Worm (Caenorhabditis elegans) whole organism, L3 larva: ENCODE results near the gene str-106.
A peak's percentile ranks its signal among the peaks of the same experiment; 100 is the strongest.

ENCODE experiments used
- R02D3.7 ChIP-seq: fragments of 150-350 bp; optimal IDR thresholded peaks from 2 replicates; lab custom pipeline; 2014; ENCODE audit warnings: missing biosample characterization, missing genetic modification characterization
- aly-2 ChIP-seq: fragments of 150-350 bp; optimal IDR thresholded peaks from 2 replicates; lab custom pipeline; 2014; ENCODE audit warnings: missing biosample characterization, missing genetic modification characterization
- ceh-16 ChIP-seq: sonication (generic microtip); optimal IDR thresholded peaks from 2 replicates; lab custom pipeline; 2017; ENCODE audit warnings: missing biosample characterization, missing genetic modification characterization
- ceh-82 ChIP-seq: fragments of 150-350 bp; optimal IDR thresholded peaks from 2 replicates; lab custom pipeline; 2014; ENCODE audit warnings: missing biosample characterization, missing genetic modification characterization
- ceh-9 ChIP-seq: sonication (generic microtip); optimal IDR thresholded peaks from 2 replicates; lab custom pipeline; 2018; ENCODE audit warnings: missing biosample characterization, missing genetic modification characterization
- daf-12 ChIP-seq: fragments of 150-350 bp; optimal IDR thresholded peaks from 2 replicates; lab custom pipeline; 2014; ENCODE audit warnings: missing biosample characterization, missing genetic modification reagents, missing genetic modification characterization
- egl-27 ChIP-seq: sonication (generic microtip); optimal IDR thresholded peaks from 4 replicates; lab custom pipeline; 2017; ENCODE audit warnings: missing biosample characterization, missing genetic modification reagents, missing genetic modification characterization
- elt-1 ChIP-seq: fragments of 150-350 bp; optimal IDR thresholded peaks from 2 replicates; lab custom pipeline; 2014; ENCODE audit warnings: missing biosample characterization, missing genetic modification characterization
- elt-2 ChIP-seq: sonication (generic microtip); optimal IDR thresholded peaks from 2 replicates; lab custom pipeline; 2016; ENCODE audit warnings: missing genetic modification reagents, mild to moderate bottlenecking, missing genetic modification characterization, missing compliant biosample characterization
- elt-3 ChIP-seq, 3 experiments: fragments of 150-350 bp in 1 of 3; sonication (generic microtip) in 2 of 3; optimal IDR thresholded peaks; 2 replicates in 2 of 3; 4 replicates in 1 of 3; lab custom pipeline; 2014 to 2017; ENCODE audit warnings: missing biosample characterization in 3 of 3, missing genetic modification characterization in 3 of 3
- eor-1 ChIP-seq, 2 experiments: fragments of 150-350 bp; optimal IDR thresholded peaks; 2 replicates each; lab custom pipeline; 2014 to 2018; ENCODE audit warnings: missing biosample characterization in 2 of 2, missing genetic modification characterization in 2 of 2
- fkh-10 ChIP-seq: sonication (generic microtip); optimal IDR thresholded peaks from 2 replicates; lab custom pipeline; 2017; ENCODE audit warnings: missing biosample characterization, missing genetic modification reagents, missing genetic modification characterization
- fkh-2 ChIP-seq: fragments of 150-350 bp; optimal IDR thresholded peaks from 2 replicates; lab custom pipeline; 2014; ENCODE audit warnings: missing biosample characterization, missing genetic modification reagents, missing genetic modification characterization
- hmg-11 ChIP-seq: sonication (generic microtip); optimal IDR thresholded peaks from 2 replicates; lab custom pipeline; 2016; ENCODE audit warnings: missing genetic modification characterization, missing compliant biosample characterization
- lin-15B ChIP-seq: fragments of 150-350 bp; optimal IDR thresholded peaks from 2 replicates; lab custom pipeline; 2014; ENCODE audit warnings: missing biosample characterization, missing genetic modification characterization
- mml-1 ChIP-seq: fragments of 150-350 bp; sonication (generic microtip); optimal IDR thresholded peaks from 3 replicates; lab custom pipeline; 2014; ENCODE audit warnings: missing biosample characterization, missing genetic modification characterization
- nfya-1 ChIP-seq: sonication (generic microtip); optimal IDR thresholded peaks from 2 replicates; lab custom pipeline; 2017; ENCODE audit warnings: missing genetic modification characterization, mild to moderate bottlenecking, missing compliant biosample characterization, antibody characterized with exemption, moderate library complexity; ENCODE audit not compliant: insufficient read depth
- nhr-11 ChIP-seq: fragments of 150-350 bp; optimal IDR thresholded peaks from 2 replicates; lab custom pipeline; 2014; ENCODE audit warnings: missing biosample characterization, missing genetic modification characterization
- nhr-12 ChIP-seq: fragments of 150-350 bp; optimal IDR thresholded peaks from 2 replicates; lab custom pipeline; 2014; ENCODE audit warnings: missing biosample characterization, missing genetic modification characterization
- nhr-23 ChIP-seq: fragments of 150-350 bp; optimal IDR thresholded peaks from 2 replicates; lab custom pipeline; 2014; ENCODE audit warnings: missing biosample characterization, missing genetic modification reagents, missing genetic modification characterization
- nhr-25 ChIP-seq: sonication (generic microtip); optimal IDR thresholded peaks from 2 replicates; lab custom pipeline; 2017; ENCODE audit warnings: missing biosample characterization, missing genetic modification characterization
- nhr-28 ChIP-seq: fragments of 150-350 bp; optimal IDR thresholded peaks from 2 replicates; lab custom pipeline; 2014; ENCODE audit warnings: missing biosample characterization, missing genetic modification characterization
- nhr-43 ChIP-seq: sonication (generic microtip); optimal IDR thresholded peaks from 2 replicates; lab custom pipeline; 2016; ENCODE audit warnings: mild to moderate bottlenecking, missing genetic modification characterization, missing compliant biosample characterization; ENCODE audit not compliant: poor library complexity, severe bottlenecking
- nhr-76 ChIP-seq: fragments of 150-350 bp; sonication (generic microtip); optimal IDR thresholded peaks from 5 replicates; lab custom pipeline; 2014; ENCODE audit warnings: missing biosample characterization, missing genetic modification characterization
- pqm-1 ChIP-seq: fragments of 150-350 bp; optimal IDR thresholded peaks from 2 replicates; lab custom pipeline; 2017; ENCODE audit warnings: missing biosample characterization, missing genetic modification characterization, inconsistent platforms
- sea-2 ChIP-seq: fragments of 150-350 bp; sonication (generic microtip); optimal IDR thresholded peaks from 4 replicates; lab custom pipeline; 2014; ENCODE audit warnings: missing biosample characterization, missing genetic modification reagents, missing genetic modification characterization
- skn-1 ChIP-seq: fragments of 150-350 bp; optimal IDR thresholded peaks from 2 replicates; lab custom pipeline; 2014; ENCODE audit warnings: missing biosample characterization, missing genetic modification characterization
- tbx-2 ChIP-seq: sonication (generic microtip); optimal IDR thresholded peaks from 2 replicates; lab custom pipeline; 2016; ENCODE audit warnings: mild to moderate bottlenecking, missing genetic modification characterization, missing compliant biosample characterization
- unc-39 ChIP-seq: sonication (generic microtip); optimal IDR thresholded peaks from 4 replicates; lab custom pipeline; 2017; ENCODE audit warnings: missing biosample characterization, missing genetic modification characterization
- unc-62 ChIP-seq: fragments of 150-350 bp; sonication (generic microtip); optimal IDR thresholded peaks from 4 replicates; lab custom pipeline; 2014; ENCODE audit warnings: missing biosample characterization, missing genetic modification reagents, missing genetic modification characterization
- zag-1 ChIP-seq: fragments of 150-350 bp; optimal IDR thresholded peaks from 2 replicates; lab custom pipeline; 2014; ENCODE audit warnings: missing biosample characterization, missing genetic modification characterization
- ztf-11 ChIP-seq: fragments of 150-350 bp; optimal IDR thresholded peaks from 2 replicates; lab custom pipeline; 2014; ENCODE audit warnings: missing biosample characterization, missing genetic modification characterization

str-106 gene

DNA sequence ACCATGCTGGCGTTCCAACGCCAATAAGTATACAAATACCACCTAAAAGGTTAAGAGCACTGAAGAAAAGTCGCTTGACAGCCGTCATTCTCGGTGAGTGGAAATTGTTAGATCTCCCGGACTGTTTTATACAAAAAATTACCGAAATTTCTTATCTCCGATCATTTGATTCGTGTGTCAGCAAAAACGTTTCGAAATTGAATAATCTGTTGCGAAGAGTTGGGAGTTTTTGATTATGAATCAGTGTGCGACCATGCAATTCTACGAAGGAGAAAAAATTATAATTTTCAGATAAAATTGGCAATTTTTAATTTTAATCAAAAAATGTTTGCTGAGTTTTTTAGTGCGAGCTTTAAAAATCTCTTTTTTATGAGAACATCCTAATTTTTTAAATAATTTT, 40.9 kb upstream of the str-106 start, which contains the start of gene clc-11:
Gene clc-11 (minus strand): TSS at position 101 of the 400 bp plus-strand sequence.
- TF ChIP-seq sea-2 (GFP tag; lab: Kevin White, UChicago) = no peak
- TF ChIP-seq ceh-16 = no peak
- no peak for TF ChIP-seq ceh-82 (tag; lab: Kevin White, UChicago)
- no peak for TF ChIP-seq nhr-43 (tag; lab: Kevin White, UChicago)
- no peak for TF ChIP-seq pqm-1 (tag; lab: Kevin White, UChicago)
- TF ChIP-seq nhr-12 (tag; lab: Kevin White, UChicago) = no peak
- no peak for TF ChIP-seq unc-39 (tag; lab: Kevin White, UChicago)
- no peak for TF ChIP-seq ceh-9
- TF ChIP-seq zag-1 (tag; lab: Kevin White, UChicago) = no peak
- TF ChIP-seq nfya-1 (tag; lab: Kevin White, UChicago) = no peak
- TF ChIP-seq mml-1 (tag; lab: Kevin White, UChicago) = no peak
- TF ChIP-seq nhr-11 = no peak
- no peak for TF ChIP-seq lin-15B (tag; lab: Kevin White, UChicago)
- TF ChIP-seq nhr-23 = no peak
- no peak for TF ChIP-seq tbx-2
- TF ChIP-seq ztf-11 = no peak
- no peak for TF ChIP-seq daf-12
- TF ChIP-seq aly-2 = no peak

DNA sequence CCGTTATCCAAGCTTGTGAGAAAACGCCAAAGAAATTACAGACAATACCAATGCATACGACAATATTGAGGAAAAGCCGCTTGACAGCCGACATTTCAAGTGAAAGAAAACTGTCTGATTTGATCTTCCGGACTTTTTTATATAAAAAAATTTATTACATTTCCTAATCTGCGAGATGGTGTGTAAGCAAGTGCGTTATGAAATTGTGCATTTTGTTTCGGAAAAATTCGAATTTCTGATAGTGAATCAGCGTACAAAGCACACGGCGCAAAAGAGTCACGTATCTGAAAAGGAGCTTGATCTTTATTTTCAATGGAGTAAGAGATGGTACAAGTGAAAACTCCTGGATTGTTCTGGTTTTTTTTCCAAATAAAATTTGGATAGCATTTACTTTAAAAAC, 39.4 kb upstream of the str-106 start, which contains the start of gene clc-32:
Gene clc-32 (minus strand): TSS at position 101 of the 400 bp plus-strand sequence.
- no peak for TF ChIP-seq elt-3 (tag; optimal IDR thresholded peaks at IDR 0.05; lab: Kevin White, UChicago)
- TF ChIP-seq hmg-11 (tag; lab: Kevin White, UChicago) = no peak
- TF ChIP-seq nhr-11 = no peak
- TF ChIP-seq sea-2 (GFP tag; lab: Kevin White, UChicago) = no peak
- no peak for TF ChIP-seq R02D3.7
- no peak for TF ChIP-seq fkh-2 (tag; lab: Kevin White, UChicago)
- TF ChIP-seq, all 47 proteins: peak for 0

DNA sequence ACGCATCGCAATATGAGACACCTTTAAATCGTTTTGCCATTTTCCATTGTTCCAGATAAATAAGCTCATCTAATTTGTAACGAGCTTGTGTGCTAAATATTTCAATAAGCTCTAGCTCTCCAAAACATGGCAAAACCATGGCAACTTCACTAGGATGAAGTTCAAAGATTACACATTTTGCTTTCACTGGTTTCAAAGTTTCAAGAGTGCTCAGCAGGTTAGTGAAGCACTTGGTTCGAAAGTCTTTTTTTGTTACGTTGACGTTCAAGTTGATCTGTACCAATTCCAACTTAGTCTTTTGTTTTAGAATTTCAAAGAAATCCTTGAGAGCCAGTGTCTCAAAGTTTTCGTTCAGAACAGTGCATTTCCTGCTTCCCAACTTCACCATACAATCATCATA, 38.1 kb upstream of the str-106 start, which contains the start of gene fbxa-18:
Gene fbxa-18 (plus strand): TSS at position 301 of the 400 bp plus-strand sequence.
- TF ChIP-seq fkh-10 (GFP tag; lab: Kevin White, UChicago) = no peak

DNA sequence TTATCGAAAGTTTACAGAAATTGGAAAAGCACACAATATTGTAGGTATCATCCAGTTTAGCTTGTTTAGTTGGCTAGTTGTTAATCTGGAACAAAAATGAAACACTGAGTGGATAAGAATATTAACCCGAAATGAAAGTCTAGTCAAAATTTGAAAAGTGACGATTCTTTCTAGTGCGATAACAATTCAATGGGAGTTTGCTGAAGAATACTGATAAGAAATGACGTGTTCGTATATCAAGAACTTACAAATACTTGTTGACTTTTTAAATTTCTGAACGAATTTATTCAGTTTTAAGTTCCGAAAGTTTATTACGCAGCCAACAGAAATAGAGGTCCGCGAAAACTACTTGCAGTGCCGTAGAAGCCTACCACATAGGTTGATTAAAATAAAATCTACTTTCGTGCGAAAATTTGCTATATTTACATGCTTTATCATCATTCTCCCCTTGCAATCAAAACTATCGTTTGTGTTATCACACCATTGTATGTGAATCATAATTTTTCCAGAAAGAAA, 37.3 kb upstream of the str-106 start, which contains the start of gene fbxa-88:
Gene fbxa-88 (minus strand): TSS at position 51 of the 516 bp plus-strand sequence.
- TF ChIP-seq nhr-76 (tag; lab: Kevin White, UChicago) (no peak), pqm-1 (tag; lab: Kevin White, UChicago) (peak; percentile 58), skn-1 (tag; lab: Kevin White, UChicago) (peak; percentile 15), elt-1 (tag; lab: Kevin White, UChicago) (no peak), sea-2 (GFP tag; lab: Kevin White, UChicago) (no peak), egl-27 (tag; lab: Kevin White, UChicago) (no peak), unc-62 (GFP tag; lab: Kevin White, UChicago) (no peak), elt-2 (tag; lab: Kevin White, UChicago) (peak; percentile 80), nhr-25 (no peak), fkh-2 (tag; lab: Kevin White, UChicago) (no peak), tbx-2 (no peak)

DNA sequence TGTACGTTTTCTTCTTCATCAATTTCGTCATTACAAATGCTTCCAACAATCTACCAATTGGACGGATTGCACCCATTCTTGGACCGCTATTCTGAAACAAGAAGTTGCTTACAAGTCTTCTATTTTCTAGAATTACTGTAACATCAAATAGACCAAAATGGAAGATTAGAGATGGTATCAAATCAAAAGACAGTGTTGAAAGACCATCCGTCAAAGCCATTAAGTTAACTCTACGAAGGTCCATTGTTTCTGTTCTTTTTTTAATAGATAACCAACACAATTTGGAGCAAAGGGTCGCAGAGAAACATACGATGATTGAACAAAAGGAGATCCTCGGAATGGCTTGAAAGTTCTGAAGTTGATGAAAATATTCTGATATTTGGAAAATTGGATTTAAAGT, 35.4 kb upstream of the str-106 start:
- no peak for TF ChIP-seq ceh-16
- TF ChIP-seq nhr-28 (tag; lab: Kevin White, UChicago) = no peak
- TF ChIP-seq skn-1 (tag; lab: Kevin White, UChicago) = no peak
- TF ChIP-seq nhr-76 (tag; lab: Kevin White, UChicago) = no peak
- no peak for TF ChIP-seq nhr-23
- no peak for TF ChIP-seq unc-39 (tag; lab: Kevin White, UChicago)
- no peak for TF ChIP-seq fkh-2 (tag; lab: Kevin White, UChicago)
- TF ChIP-seq nhr-12 (tag; lab: Kevin White, UChicago) = no peak
- no peak for TF ChIP-seq aly-2
- TF ChIP-seq nfya-1 (tag; lab: Kevin White, UChicago) = no peak
- no peak for TF ChIP-seq eor-1 (tag; optimal IDR thresholded peaks at IDR 0.05; lab: Kevin White, UChicago)
- TF ChIP-seq nhr-11 = no peak
- no peak for TF ChIP-seq unc-62 (GFP tag; lab: Kevin White, UChicago)
- no peak for TF ChIP-seq R02D3.7
